Fruit fly (Drosophila melanogaster) whole organism, pupa: Measurements from ENCODE around the gene Alg2.

Source experiments
- CG10348 ChIP-seq: fragments of 200-800 bp; sonication (Bioruptor generic); IDR thresholded peaks from 2 replicates; pipeline ENCODE4 v1.3.6; 2022; ENCODE audit warnings: missing biosample characterization, missing genetic modification characterization
- CG14655 ChIP-seq: fragments of 200-800 bp; sonication (Bioruptor generic); optimal IDR thresholded peaks from 3 replicates; lab custom pipeline; 2017; ENCODE audit warnings: mild to moderate bottlenecking, missing biosample characterization, missing genetic modification reagents, missing genetic modification characterization
- CG15710 ChIP-seq: fragments of 200-800 bp; sonication (Bioruptor generic); optimal IDR thresholded peaks from 2 replicates; lab custom pipeline; 2018; ENCODE audit warnings: missing biosample characterization, mild to moderate bottlenecking, missing genetic modification characterization, moderate library complexity
- CG17806 ChIP-seq: fragments of 200-800 bp; sonication (Bioruptor generic); optimal IDR thresholded peaks from 2 replicates; lab custom pipeline; 2018; ENCODE audit warnings: missing biosample characterization, mild to moderate bottlenecking, missing genetic modification characterization, moderate library complexity
- CG32121 ChIP-seq: fragments of 200-800 bp; sonication (Bioruptor generic); IDR thresholded peaks from 2 replicates; pipeline ENCODE4 v1.3.6; 2022; ENCODE audit warnings: missing biosample characterization, missing genetic modification characterization
- CG34367 ChIP-seq: fragments of 200-800 bp; sonication (Bioruptor generic); optimal IDR thresholded peaks from 2 replicates; lab custom pipeline; 2018; ENCODE audit warnings: missing biosample characterization, mild to moderate bottlenecking, missing genetic modification characterization
- CG4496 ChIP-seq: fragments of 200-800 bp; sonication (Bioruptor generic); IDR thresholded peaks from 3 replicates; pipeline ENCODE4 v1.3.6; 2022; ENCODE audit warnings: missing biosample characterization, missing genetic modification characterization
- CG8159 ChIP-seq: fragments of 200-800 bp; sonication (Bioruptor generic); optimal IDR thresholded peaks from 3 replicates; lab custom pipeline; 2018; ENCODE audit warnings: missing biosample characterization, mild to moderate bottlenecking, missing genetic modification characterization, moderate library complexity
- CG8301 ChIP-seq: fragments of 200-800 bp; sonication (Bioruptor generic); optimal IDR thresholded peaks from 2 replicates; lab custom pipeline; 2018; ENCODE audit warnings: missing biosample characterization, mild to moderate bottlenecking, missing genetic modification characterization
- CG9948 ChIP-seq: fragments of 200-800 bp; sonication (Bioruptor generic); optimal IDR thresholded peaks from 2 replicates; lab custom pipeline; 2018; ENCODE audit warnings: missing biosample characterization, mild to moderate bottlenecking, missing genetic modification characterization, moderate library complexity
- D1 ChIP-seq: fragments of 200-800 bp; sonication (Bioruptor generic); optimal IDR thresholded peaks from 2 replicates; lab custom pipeline; 2018; ENCODE audit warnings: missing biosample characterization, mild to moderate bottlenecking, missing genetic modification characterization, moderate library complexity
- EcR ChIP-seq: fragments of 200-800 bp; sonication (Bioruptor generic); optimal IDR thresholded peaks from 3 replicates; lab custom pipeline; 2019; ENCODE audit warnings: missing biosample characterization, missing genetic modification characterization, mild to moderate bottlenecking, moderate library complexity, missing genetic modification reagents
- Ets98B ChIP-seq: fragments of 200-800 bp; sonication (Bioruptor generic); IDR thresholded peaks from 2 replicates; pipeline ENCODE4 v1.3.6; 2022; ENCODE audit warnings: missing biosample characterization, missing genetic modification characterization
- Pif1A ChIP-seq: fragments of 200-800 bp; sonication (Bioruptor generic); optimal IDR thresholded peaks from 3 replicates; lab custom pipeline; 2016; ENCODE audit warnings: missing biosample characterization, missing genetic modification characterization
- Pif1B ChIP-seq: fragments of 200-800 bp; sonication (Bioruptor generic); optimal IDR thresholded peaks from 3 replicates; lab custom pipeline; 2016; ENCODE audit warnings: missing biosample characterization, missing genetic modification characterization
- Snoo ChIP-seq: fragments of 200-800 bp; sonication (Bioruptor generic); optimal IDR thresholded peaks from 3 replicates; lab custom pipeline; 2017; ENCODE audit warnings: missing biosample characterization, mild to moderate bottlenecking, missing genetic modification characterization, inconsistent platforms
- fd96Ca ChIP-seq: fragments of 200-800 bp; sonication (Bioruptor generic); IDR thresholded peaks from 3 replicates; pipeline ENCODE4 v1.3.6; 2022; ENCODE audit warnings: missing biosample characterization, missing genetic modification characterization
- gl ChIP-seq: fragments of 200-800 bp; sonication (Bioruptor generic); optimal IDR thresholded peaks from 2 replicates; lab custom pipeline; 2018; ENCODE audit warnings: missing biosample characterization, mild to moderate bottlenecking, missing genetic modification characterization
- rn ChIP-seq: fragments of 200-800 bp; sonication (Bioruptor generic); IDR thresholded peaks from 2 replicates; pipeline ENCODE4 v1.3.6; 2022; ENCODE audit warnings: missing biosample characterization, missing genetic modification characterization

Alg2 gene

dm6 chr3L:3150376-3150775 lies 6.8 kb downstream of the Alg2 start:
- 0 out of 2 replicates have a peak, but pooled peaks have one; percentile 9 for TF ChIP-seq rn (GFP tag; lab: Robert Waterston, UW)
- TF ChIP-seq CG34367 (tag; lab: Kevin White, UChicago) = no peak
- TF ChIP-seq CG4496 (GFP tag; lab: Robert Waterston, UW) = no peak
- TF ChIP-seq D1 = no peak
- TF ChIP-seq EcR (GFP tag; lab: Kevin White, UChicago) = no peak
- no peak for TF ChIP-seq CG32121 (GFP tag; lab: Robert Waterston, UW)
- TF ChIP-seq CG14655 = no peak
- no peak for TF ChIP-seq CG10348 (GFP tag; lab: Robert Waterston, UW)

dm6 chr3L:3157651-3158050 lies 14.0 kb downstream of the Alg2 start:
- TF ChIP-seq fd96Ca (GFP tag; lab: Robert Waterston, UW) = no peak
- no peak for TF ChIP-seq rn (GFP tag; lab: Robert Waterston, UW)
- TF ChIP-seq EcR (GFP tag; lab: Kevin White, UChicago) = no peak
- no peak for TF ChIP-seq Pif1B (GFP tag; lab: Kevin White, UChicago)
- TF ChIP-seq CG9948 (tag; lab: Kevin White, UChicago) = no peak
- no peak for TF ChIP-seq Ets98B (GFP tag; lab: Robert Waterston, UW)
- TF ChIP-seq CG34367 (tag; lab: Kevin White, UChicago) = no peak
- TF ChIP-seq D1 = no peak
- TF ChIP-seq CG32121 (GFP tag; lab: Robert Waterston, UW) = no peak
- TF ChIP-seq CG17806 = no peak
- no peak for TF ChIP-seq Snoo (tag; lab: Kevin White, UChicago)
- no peak for TF ChIP-seq CG10348 (GFP tag; lab: Robert Waterston, UW)
- TF ChIP-seq CG14655 = no peak
- TF ChIP-seq CG8301 = no peak
- TF ChIP-seq gl (tag; lab: Kevin White, UChicago) = no peak
- TF ChIP-seq CG8159 (tag; lab: Kevin White, UChicago) = no peak

DNA sequence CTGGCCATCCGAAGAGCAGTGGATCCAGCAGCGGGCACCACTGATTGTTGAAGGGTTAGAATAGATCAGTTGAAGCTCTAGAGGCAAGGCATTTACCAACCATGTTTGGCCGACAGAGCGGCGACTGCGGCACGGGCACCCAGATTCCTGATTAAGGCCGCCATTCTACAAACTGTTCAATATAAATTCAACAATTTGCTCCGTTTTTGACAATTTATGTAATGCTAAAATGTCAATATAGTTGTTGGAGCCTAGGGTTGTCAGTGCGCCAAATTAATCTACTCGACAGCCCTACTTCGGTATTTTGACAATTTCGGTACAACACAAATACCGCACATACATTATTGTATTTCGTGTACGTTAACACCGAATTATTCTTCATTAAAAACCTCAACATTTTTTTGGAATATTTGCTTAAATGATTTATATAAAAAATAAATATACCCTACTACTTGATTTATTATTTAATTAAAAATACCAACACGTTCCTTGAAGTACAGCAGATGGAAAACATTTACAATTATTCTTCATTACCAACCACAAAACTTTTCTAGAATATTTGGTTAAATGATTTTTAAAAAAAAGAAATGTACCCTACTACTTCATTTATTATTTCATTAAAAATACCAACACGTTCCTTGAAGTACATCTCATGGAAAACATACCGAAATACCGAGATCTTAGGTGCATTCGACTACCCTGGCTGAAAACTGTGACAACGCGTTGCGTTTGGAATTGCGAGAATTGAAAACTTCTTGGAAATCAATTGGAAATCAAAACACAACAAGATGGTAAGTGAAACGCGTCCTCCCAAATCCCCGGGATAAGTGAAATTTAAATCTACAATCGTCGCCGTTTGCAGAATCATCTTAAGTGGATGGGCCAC lies 15.9 kb downstream of the Alg2 start, which contains the start of the genes ND-30 and CG15812:
Gene ND-30 (minus strand): TSS at position 270 of the 886 bp plus-strand sequence.
Gene CG15812 (plus strand): TSS at position 683 of the 886 bp plus-strand sequence.
- peak; percentile 44 for TF ChIP-seq CG15710 (tag; lab: Kevin White, UChicago)
- no peak for TF ChIP-seq CG4496 (GFP tag; lab: Robert Waterston, UW)

dm6 chr3L:3161968-3162367 lies 18.4 kb downstream of the Alg2 start, which contains the start of gene rasp:
Gene rasp, plus strand, starts transcription at chr3L:3162180.
- TF ChIP-seq EcR (GFP tag; lab: Kevin White, UChicago) (no peak), gl (tag; lab: Kevin White, UChicago) (no peak)

DNA sequence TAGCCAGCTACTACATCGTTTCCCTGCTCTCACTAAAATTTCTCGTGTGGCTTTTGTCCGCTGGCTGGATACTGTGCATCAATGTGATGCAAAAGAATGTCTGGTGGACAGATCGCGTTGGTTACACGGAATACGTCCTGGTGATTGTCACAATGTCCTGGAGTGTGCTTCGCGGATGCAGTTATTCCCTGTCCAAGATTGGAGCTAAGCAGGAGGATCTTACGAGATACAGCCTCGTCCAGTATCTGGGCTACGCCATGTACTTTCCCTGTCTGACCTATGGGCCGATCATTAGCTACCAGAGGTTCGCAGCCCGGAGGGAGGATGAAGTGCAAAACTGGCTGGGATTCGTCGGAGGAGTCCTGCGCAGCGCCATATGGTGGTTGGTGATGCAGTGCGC lies 19.0 kb downstream of the Alg2 start:
- TF ChIP-seq CG10348 (GFP tag; lab: Robert Waterston, UW) (no peak), gl (tag; lab: Kevin White, UChicago) (no peak), CG32121 (GFP tag; lab: Robert Waterston, UW) (no peak), Pif1A (no peak), Pif1B (GFP tag; lab: Kevin White, UChicago) (no peak), CG34367 (tag; lab: Kevin White, UChicago) (no peak), Ets98B (GFP tag; lab: Robert Waterston, UW) (no peak), fd96Ca (GFP tag; lab: Robert Waterston, UW) (no peak), Snoo (tag; lab: Kevin White, UChicago) (no peak), CG15710 (tag; lab: Kevin White, UChicago) (no peak)

DNA sequence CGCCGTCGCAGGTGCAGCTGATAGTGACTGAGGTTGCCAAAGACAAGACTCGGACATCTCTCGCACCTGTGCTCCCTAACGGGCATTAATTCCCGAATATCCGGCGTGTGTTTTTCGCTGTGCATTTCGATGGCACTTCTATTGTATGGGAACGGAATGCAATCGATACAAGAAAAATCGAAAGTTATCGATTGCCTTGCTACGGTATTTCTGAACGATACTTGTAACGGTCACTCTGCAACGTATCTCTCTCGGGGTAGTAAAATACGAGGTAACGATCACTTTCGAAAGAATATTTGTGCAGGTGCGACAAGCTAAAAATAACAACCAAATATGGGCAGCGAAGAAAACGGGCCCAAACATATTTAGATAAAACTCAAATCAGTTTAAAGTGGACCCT lies 21.3 kb downstream of the Alg2 start, which contains the start of gene CG32280:
Gene CG32280 (plus strand): TSS at position 231 of the 400 bp plus-strand sequence.
- TF ChIP-seq CG17806 (no peak), D1 (no peak), Pif1A (no peak), Snoo (tag; lab: Kevin White, UChicago) (no peak), CG4496 (GFP tag; lab: Robert Waterston, UW) (0 out of 3 replicates have a peak, but pooled peaks have one; percentile 58), CG34367 (tag; lab: Kevin White, UChicago) (no peak), CG9948 (tag; lab: Kevin White, UChicago) (no peak), CG8159 (tag; lab: Kevin White, UChicago) (no peak), CG10348 (GFP tag; lab: Robert Waterston, UW) (no peak), gl (tag; lab: Kevin White, UChicago) (no peak), CG32121 (GFP tag; lab: Robert Waterston, UW) (0 out of 2 replicates have a peak, but pooled peaks have one; percentile 37), Pif1B (GFP tag; lab: Kevin White, UChicago) (no peak), Ets98B (GFP tag; lab: Robert Waterston, UW) (0 out of 2 replicates have a peak, but pooled peaks have one; percentile 19), fd96Ca (GFP tag; lab: Robert Waterston, UW) (peak; percentile 34; the same call in 1 of the 3 replicates)

dm6 chr3L:3165399-3165798 lies 21.8 kb downstream of the Alg2 start:
- TF ChIP-seq CG14655 = no peak
- peak; percentile 35 for TF ChIP-seq EcR (GFP tag; lab: Kevin White, UChicago)
